Fruit fly (Drosophila melanogaster): ENCODE data around the gene CG4598.

DNA sequence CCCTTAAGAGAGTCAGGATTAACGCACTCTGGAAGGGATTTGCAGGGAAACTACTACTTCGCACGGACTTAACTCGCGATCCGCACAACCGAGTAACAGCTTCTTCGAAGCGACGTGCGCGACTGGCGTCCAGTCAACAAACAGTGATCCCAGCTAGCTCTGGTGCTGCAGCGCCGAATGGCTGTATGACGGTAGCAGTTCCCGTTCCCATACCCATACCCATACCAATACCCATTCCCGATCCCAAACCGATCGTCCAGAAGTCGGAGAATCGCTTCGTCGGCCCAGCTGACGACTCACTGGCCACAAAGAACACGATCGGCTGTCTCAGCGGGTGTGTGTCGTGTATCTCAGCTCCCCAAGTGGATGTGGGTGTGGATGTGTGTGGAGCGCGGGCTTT lies 28.8 kb downstream of the CG4598 start, which contains the start of gene CG5853:
- TF ChIP-seq salm (tag; optimal IDR thresholded peaks at IDR 0.05): no peak
- TF ChIP-seq Hsf (GFP tag; optimal IDR thresholded peaks at IDR 0.05): no peak
- no peak for TF ChIP-seq dan (GFP tag; IDR thresholded peaks at IDR 0.05)
- no peak for TF ChIP-seq psq (GFP tag; optimal IDR thresholded peaks at IDR 0.05)
- TF ChIP-seq ken (GFP tag; IDR thresholded peaks at IDR 0.05): no peak
- TF ChIP-seq Atf3 (GFP tag; optimal IDR thresholded peaks at IDR 0.05): no peak
- TF ChIP-seq CG9609 (GFP tag; optimal IDR thresholded peaks at IDR 0.05): no peak
- TF ChIP-seq Doc2 (GFP tag; IDR thresholded peaks at IDR 0.05): no peak
- no peak for TF ChIP-seq Aef1 (GFP tag; IDR thresholded peaks at IDR 0.05)
- TF ChIP-seq CG8478 (optimal IDR thresholded peaks at IDR 0.05): no peak
- no peak for TF ChIP-seq ssp (GFP tag; IDR thresholded peaks at IDR 0.05)
- TF ChIP-seq CG4707 (GFP tag; optimal IDR thresholded peaks at IDR 0.05): no peak

Data from whole organism, embryonic.